Worm (Caenorhabditis elegans): ENCODE results near the gene dpy-2.

DNA sequence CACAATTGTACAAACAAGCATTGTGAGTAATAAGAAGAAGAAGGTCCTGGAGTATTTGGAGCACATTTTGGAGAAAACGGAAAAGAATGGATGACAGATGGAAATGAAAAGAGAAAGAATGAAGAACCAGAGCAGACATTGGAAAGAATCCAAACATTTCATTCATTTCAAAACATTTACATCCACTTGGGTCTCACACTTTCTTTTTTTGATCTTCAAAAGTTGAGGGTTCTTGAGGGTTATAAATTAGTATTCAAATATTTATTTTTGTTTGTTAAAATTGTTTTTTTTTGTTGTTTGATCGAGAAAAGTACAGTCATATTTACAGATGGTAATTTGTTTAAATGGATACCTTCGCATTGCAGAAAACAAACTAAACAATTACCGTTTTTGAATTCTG, 19.6 kb downstream of the dpy-2 start, which contains the start of gene T14B4.9:
- TF ChIP-seq W03F9.2 (tag; optimal IDR thresholded peaks at IDR 0.05) (no peak), him-1 (tag; optimal IDR thresholded peaks at IDR 0.05) (no peak)
